Worm (Caenorhabditis elegans): ENCODE results near the gene T21D12.12.

DNA sequence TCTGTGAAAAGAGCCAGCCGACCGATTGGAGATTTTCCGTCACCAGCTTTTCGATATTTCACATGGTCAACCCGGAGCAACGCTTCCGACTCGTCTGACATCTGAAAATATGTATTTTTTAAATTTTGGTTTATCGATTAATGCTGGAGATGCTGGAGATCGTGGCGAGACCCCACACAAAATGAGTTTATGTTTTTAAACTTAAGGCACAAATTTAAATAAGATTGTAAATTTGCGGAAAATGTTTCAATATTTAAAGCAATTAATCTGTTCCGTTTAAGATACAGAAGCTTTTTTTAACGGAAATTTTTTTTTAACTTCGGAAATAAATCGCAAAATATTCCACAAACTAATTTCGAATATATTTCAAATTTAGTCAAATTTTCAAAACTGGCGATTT lies 34.6 kb upstream of the T21D12.12 start, which contains the start of gene gtf-2H1:
- no peak for TF ChIP-seq elt-2 (tag; optimal IDR thresholded peaks at IDR 0.05)
- TF ChIP-seq ama-1 (optimal IDR thresholded peaks at IDR 0.05) = no peak
- TF ChIP-seq mdl-1 (tag; optimal IDR thresholded peaks at IDR 0.05) = no peak
- TF ChIP-seq zag-1 (tag; optimal IDR thresholded peaks at IDR 0.05) = no peak
- TF ChIP-seq nhr-25 (tag; optimal IDR thresholded peaks at IDR 0.05) = no peak
- no peak for TF ChIP-seq nhr-237 (tag; optimal IDR thresholded peaks at IDR 0.05)
- TF ChIP-seq egl-27 (tag; optimal IDR thresholded peaks at IDR 0.05) = no peak
- TF ChIP-seq aly-2 (tag; optimal IDR thresholded peaks at IDR 0.05) = no peak
- TF ChIP-seq jun-1 (tag; optimal IDR thresholded peaks at IDR 0.05) = no peak
- no peak for TF ChIP-seq nhr-77 (tag; optimal IDR thresholded peaks at IDR 0.05)
- no peak for TF ChIP-seq snpc-4 (tag; optimal IDR thresholded peaks at IDR 0.05)
- no peak for TF ChIP-seq tbx-2 (tag; optimal IDR thresholded peaks at IDR 0.05)
- TF ChIP-seq lin-39 (tag; optimal IDR thresholded peaks at IDR 0.05) = no peak
- no peak for TF ChIP-seq pqm-1 (tag; optimal IDR thresholded peaks at IDR 0.05)
